Worm (Caenorhabditis elegans) whole organism, L4/young adult: ENCODE measurements around the gene K09A11.1.

Source experiments
- W03F9.2 ChIP-seq: fragments of 150-350 bp; optimal IDR thresholded peaks from 2 replicates; lab custom pipeline; 2014; ENCODE audit warnings: missing biosample characterization, missing genetic modification characterization
- dao-5 ChIP-seq: sonication (generic microtip); optimal IDR thresholded peaks from 2 replicates; lab custom pipeline; 2016; ENCODE audit warnings: missing genotype, missing genetic modification characterization, moderate library complexity, missing compliant biosample characterization
- him-1 ChIP-seq: sonication (generic microtip); optimal IDR thresholded peaks from 2 replicates; lab custom pipeline; 2016; ENCODE audit warnings: missing genotype, missing genetic modification reagents, missing genetic modification characterization, missing compliant biosample characterization

DNA sequence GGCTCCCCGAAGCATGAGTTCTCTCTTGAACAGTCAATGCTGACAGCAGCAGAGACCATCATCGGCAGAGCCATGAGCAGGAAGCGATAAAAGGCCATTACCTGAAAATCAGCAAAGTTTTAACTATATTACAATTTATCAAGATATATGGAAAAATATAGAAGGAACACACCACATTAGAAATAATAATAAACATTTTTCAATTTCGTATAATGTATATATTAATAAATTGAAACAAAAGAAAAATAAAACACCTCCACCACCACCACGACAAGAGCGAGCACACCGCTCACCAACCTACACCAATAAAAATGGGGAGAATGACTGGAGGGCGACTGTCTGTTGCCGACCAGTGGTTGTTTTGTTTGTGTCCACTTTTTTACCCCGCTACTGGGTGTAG is 24.2 kb downstream of the K09A11.1 start, which contains the start of gene R04D3.2:
- TF ChIP-seq him-1 (tag; lab: Kevin White, UChicago) (no peak), W03F9.2 (tag; lab: Kevin White, UChicago) (no peak), dao-5 (tag; lab: Kevin White, UChicago) (no peak)
